Fruit fly (Drosophila melanogaster): ENCODE results near the gene CG43061.

The CG43061 gene

DNA sequence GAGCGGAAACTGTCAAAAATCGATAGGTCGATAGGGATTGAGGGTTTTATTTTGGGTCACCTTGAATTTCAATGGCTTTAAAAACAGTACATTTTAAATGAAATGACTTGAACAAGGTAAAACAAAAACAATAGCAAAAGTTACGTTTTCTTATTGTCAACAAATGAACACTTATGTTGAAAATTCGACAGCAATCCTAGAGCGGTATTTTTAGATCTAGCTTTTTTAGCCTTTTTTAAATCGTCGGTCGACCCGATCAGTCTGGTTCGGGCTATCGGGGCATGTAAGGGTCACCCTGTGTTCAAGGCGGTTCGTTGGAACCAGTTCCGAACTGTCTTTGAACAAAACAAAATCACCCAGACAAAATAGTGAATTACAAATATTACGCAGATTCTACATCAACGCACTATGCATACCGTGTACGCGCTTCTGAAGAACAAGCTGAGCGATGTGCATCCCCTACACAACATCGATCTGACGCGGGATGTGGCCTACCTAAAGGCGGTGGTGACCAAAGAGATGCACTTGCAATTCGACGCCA, 40.3 kb upstream of the CG43061 start, which contains the start of the genes CG11052 and CG3223 (continued):
- no peak for TF ChIP-seq p53 (GFP tag; optimal IDR thresholded peaks at IDR 0.05)
- TF ChIP-seq CG4424 (GFP tag; optimal IDR thresholded peaks at IDR 0.05) = no peak
- peak; percentile 5 for TF ChIP-seq CG34376 (GFP tag; optimal IDR thresholded peaks at IDR 0.05)
- TF ChIP-seq CG7987 (GFP tag; optimal IDR thresholded peaks at IDR 0.05) = peak; percentile 21
- no peak for TF ChIP-seq crol (GFP tag; IDR thresholded peaks at IDR 0.05)
- no peak for TF ChIP-seq Lpt (GFP tag; optimal IDR thresholded peaks at IDR 0.05)
- no peak for TF ChIP-seq Usf (GFP tag; optimal IDR thresholded peaks at IDR 0.05)
- TF ChIP-seq corto (GFP tag; optimal IDR thresholded peaks at IDR 0.05) = no peak
- TF ChIP-seq CrebB (tag; optimal IDR thresholded peaks at IDR 0.05) = no peak
- no peak for TF ChIP-seq CG9437 (GFP tag; optimal IDR thresholded peaks at IDR 0.05)
- TF ChIP-seq Bteb2 (GFP tag; optimal IDR thresholded peaks at IDR 0.05) = no peak
- peak; percentile 52 for TF ChIP-seq onecut (GFP tag; IDR thresholded peaks at IDR 0.05)
- peak; percentile 39; the same call in 1 of the 2 replicates for TF ChIP-seq unc-4 (GFP tag; IDR thresholded peaks at IDR 0.05; ENCODE audit: partially characterized antibody)
- no peak for TF ChIP-seq CG3163 (GFP tag; optimal IDR thresholded peaks at IDR 0.05)
- no peak for TF ChIP-seq psq (GFP tag; optimal IDR thresholded peaks at IDR 0.05)
- no peak for TF ChIP-seq zen2 (GFP tag; IDR thresholded peaks at IDR 0.05; ENCODE audit: partially characterized antibody)
- peak; percentile 70 for TF ChIP-seq CG4617 (GFP tag; optimal IDR thresholded peaks at IDR 0.05; ENCODE audit: borderline replicate concordance)
- TF ChIP-seq dati (GFP tag; IDR thresholded peaks at IDR 0.05) = no peak
- peak; percentile 92 for TF ChIP-seq ftz-f1 (GFP tag; optimal IDR thresholded peaks at IDR 0.05)
- TF ChIP-seq Camta (GFP tag; optimal IDR thresholded peaks at IDR 0.05) = no peak
- no peak for TF ChIP-seq CG11456 (GFP tag; IDR thresholded peaks at IDR 0.05)
- TF ChIP-seq CG3847 (GFP tag; IDR thresholded peaks at IDR 0.05) = peak; percentile 13; the same call in 1 of the 2 replicates
- no peak for TF ChIP-seq CG5245 (GFP tag; optimal IDR thresholded peaks at IDR 0.05)
- TF ChIP-seq chn (GFP tag; optimal IDR thresholded peaks at IDR 0.05) = no peak
- TF ChIP-seq NC2α (GFP tag; optimal IDR thresholded peaks at IDR 0.05) = no peak
- TF ChIP-seq Bgb (GFP tag; IDR thresholded peaks at IDR 0.05; ENCODE audit: partially characterized antibody) = peak; percentile 68
- TF ChIP-seq CG31388 (GFP tag; optimal IDR thresholded peaks at IDR 0.05) = no peak
- TF ChIP-seq CG9215 (GFP tag; IDR thresholded peaks at IDR 0.05) = no peak
- peak; percentile 40 for TF ChIP-seq fu2 (GFP tag; optimal IDR thresholded peaks at IDR 0.05)
- TF ChIP-seq Deaf1 (tag; optimal IDR thresholded peaks at IDR 0.05) = no peak
- TF ChIP-seq sqz (GFP tag; optimal IDR thresholded peaks at IDR 0.05) = no peak
- TF ChIP-seq Ptx1 (GFP tag; IDR thresholded peaks at IDR 0.05) = no peak
- TF ChIP-seq hkb (optimal IDR thresholded peaks at IDR 0.05) = no peak
- TF ChIP-seq hkb (GFP tag; IDR thresholded peaks at IDR 0.05) = no peak
- TF ChIP-seq CG7556 (GFP tag; optimal IDR thresholded peaks at IDR 0.05) = no peak
- peak; percentile 42; the same call in 1 of the 2 replicates for TF ChIP-seq sna (GFP tag; IDR thresholded peaks at IDR 0.05; ENCODE audit: partially characterized antibody)
- no peak for TF ChIP-seq br (optimal IDR thresholded peaks at IDR 0.05)
- TF ChIP-seq her (GFP tag; optimal IDR thresholded peaks at IDR 0.05) = peak; percentile 29
- TF ChIP-seq fd96Cb (tag; optimal IDR thresholded peaks at IDR 0.05) = no peak
- peak; percentile 1 for TF ChIP-seq Hr3 (GFP tag; optimal IDR thresholded peaks at IDR 0.05)
- TF ChIP-seq CG6689 (GFP tag; IDR thresholded peaks at IDR 0.05) = no peak
- TF ChIP-seq Hsf (GFP tag; optimal IDR thresholded peaks at IDR 0.05) = no peak
- peak; percentile 16; the same call in 1 of the 2 replicates for TF ChIP-seq CG32532 (GFP tag; IDR thresholded peaks at IDR 0.05)
- no peak for TF ChIP-seq h (optimal IDR thresholded peaks at IDR 0.05)
- peak; percentile 17 for TF ChIP-seq CG10431 (GFP tag; optimal IDR thresholded peaks at IDR 0.05)
- no peak for TF ChIP-seq Mad (GFP tag; optimal IDR thresholded peaks at IDR 0.05)
- TF ChIP-seq CG18619 (GFP tag; optimal IDR thresholded peaks at IDR 0.05) = no peak
- TF ChIP-seq CG4360 (GFP tag; IDR thresholded peaks at IDR 0.05) = no peak
- TF ChIP-seq ems (GFP tag; optimal IDR thresholded peaks at IDR 0.05) = no peak
- TF ChIP-seq CG14860 (GFP tag; IDR thresholded peaks at IDR 0.05; ENCODE audit: partially characterized antibody) = no peak
- TF ChIP-seq CG11695 (GFP tag; IDR thresholded peaks at IDR 0.05) = no peak
- no peak for TF ChIP-seq CG4282 (GFP tag; optimal IDR thresholded peaks at IDR 0.05)
- no peak for TF ChIP-seq CG3838 (GFP tag; optimal IDR thresholded peaks at IDR 0.05)

All from whole organism, embryonic.